Worm (Caenorhabditis elegans) whole organism, L1 larva: ENCODE data around the gene smc-3.

ENCODE experiments used
- C04F5.9 ChIP-seq: sonication (generic microtip); optimal IDR thresholded peaks from 2 replicates; lab custom pipeline; 2016; ENCODE audit warnings: missing genetic modification characterization, missing compliant biosample characterization
- C16A3.4 ChIP-seq: fragments of 150-350 bp; optimal IDR thresholded peaks from 2 replicates; lab custom pipeline; 2014; ENCODE audit warnings: missing biosample characterization, missing genetic modification characterization
- C34B4.2 ChIP-seq: sonication (generic microtip); optimal IDR thresholded peaks from 2 replicates; lab custom pipeline; 2017; ENCODE audit warnings: mild to moderate bottlenecking, missing genetic modification characterization, missing compliant biosample characterization
- Y116A8C.19 ChIP-seq: sonication (generic microtip); optimal IDR thresholded peaks from 2 replicates; lab custom pipeline; 2016; ENCODE audit warnings: missing compliant biosample characterization, missing genetic modification characterization, borderline replicate concordance
- aha-1 ChIP-seq: fragments of 150-350 bp; optimal IDR thresholded peaks from 2 replicates; lab custom pipeline; 2014; ENCODE audit warnings: missing biosample characterization, missing genetic modification characterization
- aly-2 ChIP-seq: fragments of 150-350 bp; optimal IDR thresholded peaks from 2 replicates; lab custom pipeline; 2014; ENCODE audit warnings: missing biosample characterization, missing genetic modification characterization
- ama-1 ChIP-seq: fragments of 150-350 bp; optimal IDR thresholded peaks from 2 replicates; lab custom pipeline; 2014
- blmp-1 ChIP-seq: fragments of 150-350 bp; optimal IDR thresholded peaks from 2 replicates; lab custom pipeline; 2014; ENCODE audit warnings: missing biosample characterization, missing genetic modification characterization
- ceh-8 ChIP-seq: fragments of 200-800 bp; sonication (Bioruptor generic); optimal IDR thresholded peaks from 2 replicates; lab custom pipeline; 2018; ENCODE audit warnings: mild to moderate bottlenecking, missing genetic modification characterization, moderate library complexity, missing compliant biosample characterization
- ceh-82 ChIP-seq, 3 experiments: fragments of 150-350 bp in 1 of 3; sonication (generic microtip) in 2 of 3; optimal IDR thresholded peaks; 2 replicates each; lab custom pipeline; 2014 to 2017; ENCODE audit warnings: missing biosample characterization in 3 of 3, missing genetic modification characterization in 3 of 3
- ceh-90 ChIP-seq: sonication (generic microtip); optimal IDR thresholded peaks from 2 replicates; lab custom pipeline; 2016; ENCODE audit warnings: missing genetic modification characterization, missing compliant biosample characterization
- dpl-1 ChIP-seq, 3 experiments: fragments of 150-350 bp in 2 of 3; sonication (generic microtip) in 1 of 3; optimal IDR thresholded peaks; 2 replicates each; lab custom pipeline; 2014 to 2017; ENCODE audit warnings: missing biosample characterization in 3 of 3, missing genetic modification characterization in 3 of 3, missing genetic modification reagents in 3 of 3
- dsc-1 ChIP-seq: sonication (generic microtip); optimal IDR thresholded peaks from 2 replicates; lab custom pipeline; 2016; ENCODE audit warnings: mild to moderate bottlenecking, missing genetic modification characterization, missing compliant biosample characterization
- efl-3 ChIP-seq: fragments of 200-800 bp; sonication (Bioruptor generic); optimal IDR thresholded peaks from 2 replicates; lab custom pipeline; 2018; ENCODE audit warnings: mild to moderate bottlenecking, missing genetic modification characterization, missing compliant biosample characterization
- egl-27 ChIP-seq, 2 experiments: fragments of 150-350 bp in 1 of 2; sonication (generic microtip); optimal IDR thresholded peaks; 3 replicates each; lab custom pipeline; 2017 to 2018; ENCODE audit warnings: missing biosample characterization in 2 of 2, missing genetic modification characterization in 2 of 2, missing genetic modification reagents in 2 of 2
- elt-2 ChIP-seq: sonication (generic microtip); optimal IDR thresholded peaks from 2 replicates; lab custom pipeline; 2016; ENCODE audit warnings: missing genetic modification characterization, mild to moderate bottlenecking, inconsistent platforms, missing compliant biosample characterization, missing genetic modification reagents
- elt-3 ChIP-seq, 6 experiments: fragments of 150-350 bp in 1 of 6; sonication (generic microtip); optimal IDR thresholded peaks; 2 replicates each; lab custom pipeline; 2017 to 2018; ENCODE audit warnings: missing biosample characterization in 6 of 6, missing genetic modification characterization in 6 of 6, inconsistent platforms in 1 of 6
- ets-5 ChIP-seq: fragments of 200-800 bp; sonication (Bioruptor generic); IDR thresholded peaks from 2 replicates; pipeline ENCODE4 v1.3.6; 2022; ENCODE audit warnings: missing genetic modification characterization, missing compliant biosample characterization
- fkh-10 ChIP-seq: sonication (generic microtip); optimal IDR thresholded peaks from 2 replicates; lab custom pipeline; 2017; ENCODE audit warnings: missing biosample characterization, missing genetic modification reagents, missing genetic modification characterization
- fkh-4 ChIP-seq: sonication (generic microtip); optimal IDR thresholded peaks from 2 replicates; lab custom pipeline; 2016; ENCODE audit warnings: missing compliant biosample characterization, missing genetic modification characterization, borderline replicate concordance
- fkh-8 ChIP-seq: sonication (generic microtip); optimal IDR thresholded peaks from 2 replicates; lab custom pipeline; 2016; ENCODE audit warnings: mild to moderate bottlenecking, missing genetic modification characterization, missing compliant biosample characterization
- grh-1 ChIP-seq: fragments of 200-800 bp; sonication (Bioruptor generic); IDR thresholded peaks from 2 replicates; pipeline ENCODE4 v1.3.6; 2022; ENCODE audit warnings: missing genetic modification reagents, missing genetic modification characterization, missing compliant biosample characterization
- hpl-2 ChIP-seq: fragments of 150-350 bp; optimal IDR thresholded peaks from 2 replicates; lab custom pipeline; 2014; ENCODE audit warnings: missing biosample characterization, missing genetic modification reagents, missing genetic modification characterization
- lin-14 ChIP-seq: fragments of 200-800 bp; sonication (Bioruptor generic); optimal IDR thresholded peaks from 2 replicates; lab custom pipeline; 2018; ENCODE audit warnings: mild to moderate bottlenecking, missing genetic modification characterization, moderate library complexity, missing compliant biosample characterization
- lin-15B ChIP-seq: fragments of 150-350 bp; sonication (generic microtip); optimal IDR thresholded peaks from 3 replicates; lab custom pipeline; 2014; ENCODE audit warnings: missing biosample characterization, missing genetic modification characterization
- lin-35 ChIP-seq, 2 experiments: fragments of 150-350 bp; optimal IDR thresholded peaks; 2 replicates each; lab custom pipeline; 2014; ENCODE audit warnings: missing biosample characterization in 2 of 2, missing genetic modification characterization in 2 of 2, missing genetic modification reagents in 2 of 2
- lin-39 ChIP-seq: fragments of 150-350 bp; optimal IDR thresholded peaks from 2 replicates; lab custom pipeline; 2014; ENCODE audit warnings: missing biosample characterization, missing genetic modification reagents, missing genetic modification characterization
- mef-2 ChIP-seq: fragments of 150-350 bp; optimal IDR thresholded peaks from 2 replicates; lab custom pipeline; 2014; ENCODE audit warnings: missing biosample characterization, missing genetic modification characterization
- mep-1 ChIP-seq: fragments of 150-350 bp; optimal IDR thresholded peaks from 2 replicates; lab custom pipeline; 2014; ENCODE audit warnings: missing biosample characterization, missing genetic modification characterization
- nhr-12 ChIP-seq: sonication (generic microtip); optimal IDR thresholded peaks from 2 replicates; lab custom pipeline; 2017; ENCODE audit warnings: missing biosample characterization, missing genetic modification characterization
- nhr-237 ChIP-seq: fragments of 150-350 bp; optimal IDR thresholded peaks from 2 replicates; lab custom pipeline; 2014; ENCODE audit warnings: missing biosample characterization, missing genetic modification characterization
- nhr-28 ChIP-seq: fragments of 150-350 bp; optimal IDR thresholded peaks from 2 replicates; lab custom pipeline; 2014; ENCODE audit warnings: missing biosample characterization, missing genetic modification characterization
- nhr-47 ChIP-seq: sonication (generic microtip); optimal IDR thresholded peaks from 2 replicates; lab custom pipeline; 2016; ENCODE audit warnings: mild to moderate bottlenecking, missing genetic modification characterization, moderate library complexity, missing compliant biosample characterization
- nhr-85 ChIP-seq: sonication (generic microtip); peaks from one replicate; lab custom pipeline; 2016; ENCODE audit warnings: missing genetic modification characterization, inconsistent platforms, missing compliant biosample characterization
- nhr-90 ChIP-seq: sonication (generic microtip); optimal IDR thresholded peaks from 2 replicates; lab custom pipeline; 2016; ENCODE audit warnings: mild to moderate bottlenecking, missing genetic modification characterization, missing compliant biosample characterization; ENCODE audit not compliant: poor library complexity
- pag-3 ChIP-seq: sonication (generic microtip); optimal IDR thresholded peaks from 2 replicates; lab custom pipeline; 2017; ENCODE audit warnings: missing genetic modification characterization, mild to moderate bottlenecking, missing compliant biosample characterization, antibody characterized with exemption, borderline replicate concordance; ENCODE audit not compliant: insufficient read depth
- pax-3 ChIP-seq: fragments of 200-800 bp; sonication (Bioruptor generic); optimal IDR thresholded peaks from 2 replicates; lab custom pipeline; 2018; ENCODE audit warnings: mild to moderate bottlenecking, missing genetic modification characterization, moderate library complexity, missing compliant biosample characterization
- pqm-1 ChIP-seq: sonication (generic microtip); optimal IDR thresholded peaks from 3 replicates; lab custom pipeline; 2017; ENCODE audit warnings: missing biosample characterization, missing genetic modification characterization
- rnt-1 ChIP-seq: sonication (generic microtip); optimal IDR thresholded peaks from 2 replicates; lab custom pipeline; 2016; ENCODE audit warnings: mild to moderate bottlenecking, missing genetic modification characterization, moderate library complexity, missing compliant biosample characterization
- skn-1 ChIP-seq: fragments of 150-350 bp; optimal IDR thresholded peaks from 2 replicates; lab custom pipeline; 2014; ENCODE audit warnings: missing biosample characterization, missing genetic modification characterization
- snu-23 ChIP-seq: sonication (generic microtip); optimal IDR thresholded peaks from 2 replicates; lab custom pipeline; 2016; ENCODE audit warnings: missing genetic modification characterization, missing compliant biosample characterization
- swsn-7 ChIP-seq: sonication (generic microtip); optimal IDR thresholded peaks from 2 replicates; lab custom pipeline; 2016; ENCODE audit warnings: missing genetic modification characterization, missing compliant biosample characterization
- tbx-2 ChIP-seq: sonication (generic microtip); optimal IDR thresholded peaks from 2 replicates; lab custom pipeline; 2016; ENCODE audit warnings: missing genetic modification characterization, missing compliant biosample characterization
- unc-130 ChIP-seq: fragments of 150-350 bp; optimal IDR thresholded peaks from 2 replicates; lab custom pipeline; 2017; ENCODE audit warnings: missing biosample characterization, missing genetic modification characterization, inconsistent platforms
- unc-30 ChIP-seq: sonication (generic microtip); optimal IDR thresholded peaks from 2 replicates; lab custom pipeline; 2017; ENCODE audit warnings: missing biosample characterization, missing genetic modification characterization
- unc-62 ChIP-seq: fragments of 150-350 bp; optimal IDR thresholded peaks from 2 replicates; lab custom pipeline; 2014; ENCODE audit warnings: missing biosample characterization, missing genetic modification reagents, missing genetic modification characterization
- unc-98 ChIP-seq: fragments of 200-800 bp; sonication (Bioruptor generic); IDR thresholded peaks from 2 replicates; pipeline ENCODE4 v1.3.6; 2022; ENCODE audit warnings: missing genetic modification characterization, missing compliant biosample characterization
- vab-15 ChIP-seq: sonication (generic microtip); optimal IDR thresholded peaks from 2 replicates; lab custom pipeline; 2017; ENCODE audit warnings: missing genotype, mild to moderate bottlenecking, missing genetic modification characterization, missing compliant biosample characterization
- xbp-1 ChIP-seq: sonication (generic microtip); optimal IDR thresholded peaks from 2 replicates; lab custom pipeline; 2016; ENCODE audit warnings: missing genetic modification characterization, missing compliant biosample characterization
- zag-1 ChIP-seq: fragments of 150-350 bp; optimal IDR thresholded peaks from 2 replicates; lab custom pipeline; 2014; ENCODE audit warnings: missing biosample characterization, missing genetic modification characterization
- zip-4 ChIP-seq: fragments of 200-800 bp; sonication (Bioruptor generic); optimal IDR thresholded peaks from 2 replicates; lab custom pipeline; 2018; ENCODE audit warnings: mild to moderate bottlenecking, missing genetic modification characterization, moderate library complexity, missing compliant biosample characterization
- ztf-11 ChIP-seq, 2 experiments: sonication (generic microtip); optimal IDR thresholded peaks; 2 replicates each; lab custom pipeline; 2016 to 2017; ENCODE audit warnings: missing genetic modification characterization in 2 of 2, missing biosample characterization in 1 of 2, missing compliant biosample characterization in 1 of 2

The smc-3 gene

DNA sequence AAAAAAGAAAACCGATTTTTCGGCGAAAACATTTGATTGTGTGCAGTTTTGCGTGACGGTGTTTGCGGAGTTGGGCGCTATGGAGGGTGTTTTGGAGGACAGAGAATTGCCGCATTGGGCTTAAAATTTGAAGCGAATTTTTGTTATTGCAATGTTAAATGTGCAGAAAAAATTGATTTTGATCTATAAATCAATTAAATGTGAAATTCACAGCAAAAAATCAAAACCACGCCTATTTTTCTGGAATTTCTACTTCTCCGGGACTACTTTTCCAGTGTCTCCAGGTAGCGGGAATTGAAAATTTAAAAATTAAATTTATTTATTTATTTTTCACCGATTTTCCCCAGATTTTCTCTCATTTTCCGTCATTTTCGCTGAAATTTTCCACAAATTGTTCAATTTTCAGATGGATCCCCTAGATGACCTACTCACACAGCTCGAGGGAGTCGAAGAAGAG is 26.5 kb downstream of the smc-3 start, which contains the start of gene mcm-10 (continued):
- TF ChIP-seq pqm-1 (tag; lab: Kevin White, UChicago) = no peak
- peak; percentile 84 for TF ChIP-seq fkh-4 (tag; lab: Kevin White, UChicago)
- TF ChIP-seq vab-15 (tag; lab: Kevin White, UChicago) = peak; percentile 79
- TF ChIP-seq ceh-8 (GFP tag; lab: Kevin White, UChicago) = peak; percentile 62
- TF ChIP-seq xbp-1 (tag; lab: Kevin White, UChicago) = peak; percentile 89
- peak; percentile 65 for TF ChIP-seq elt-2
- peak; percentile 17 for TF ChIP-seq blmp-1 (tag; lab: Kevin White, UChicago)
- TF ChIP-seq unc-130 (tag; lab: Kevin White, UChicago) = peak; percentile 41
- TF ChIP-seq pag-3 (tag; lab: Kevin White, UChicago) = no peak
- TF ChIP-seq aly-2 = peak; percentile 75
- peak; percentile 87 to 90 (median 90) for TF ChIP-seq dpl-1 (GFP tag; optimal IDR thresholded peaks at IDR 0.05; lab: Kevin White, UChicago)
- no peak for TF ChIP-seq nhr-12 (tag; lab: Kevin White, UChicago)
- peak; percentile 91 for TF ChIP-seq tbx-2 (tag; lab: Kevin White, UChicago)
- TF ChIP-seq fkh-10 (GFP tag; lab: Kevin White, UChicago) = peak; percentile 68
- peak; percentile 92 for TF ChIP-seq snu-23 (GFP tag; lab: Kevin White, UChicago)
- TF ChIP-seq mef-2 (tag; lab: Kevin White, UChicago) = no peak
- no peak for TF ChIP-seq ets-5 (GFP tag; lab: Robert Waterston, UW)
- no peak for TF ChIP-seq egl-27 (tag; optimal IDR thresholded peaks at IDR 0.05; lab: Kevin White, UChicago)
- no peak for TF ChIP-seq zip-4 (GFP tag; lab: Kevin White, UChicago)
- TF ChIP-seq ceh-90 (tag; lab: Kevin White, UChicago) = peak; percentile 72
- TF ChIP-seq nhr-90 (tag; lab: Kevin White, UChicago) = peak; percentile 92
- TF ChIP-seq fkh-8 (tag; lab: Kevin White, UChicago) = peak; percentile 91
- TF ChIP-seq grh-1 (GFP tag; lab: Robert Waterston, UW) = peak; percentile 55
- TF ChIP-seq nhr-85 (tag; lab: Kevin White, UChicago) = peak; percentile 95
- TF ChIP-seq skn-1 = no peak
- peak in 1 of 6 experiments; percentile 46 for TF ChIP-seq elt-3 (tag; optimal IDR thresholded peaks at IDR 0.05; lab: Kevin White, UChicago)
- TF ChIP-seq lin-35 (GFP tag; optimal IDR thresholded peaks at IDR 0.05; lab: Kevin White, UChicago) = peak; percentile 89 to 94
- no peak for TF ChIP-seq zag-1
- TF ChIP-seq C16A3.4 = peak; percentile 65
- peak; percentile 34 to 43 (median 43) for TF ChIP-seq ceh-82 (tag; optimal IDR thresholded peaks at IDR 0.05; lab: Kevin White, UChicago)
- TF ChIP-seq nhr-47 (tag; lab: Kevin White, UChicago) = peak; percentile 95
- TF ChIP-seq nhr-237 = peak; percentile 65
- TF ChIP-seq lin-14 (GFP tag; lab: Kevin White, UChicago) = no peak
- TF ChIP-seq lin-15B = peak; percentile 36
- TF ChIP-seq nhr-28 = no peak
- peak in 1 of 2 experiments; percentile 90 for TF ChIP-seq ztf-11 (tag; optimal IDR thresholded peaks at IDR 0.05; lab: Kevin White, UChicago)
- TF ChIP-seq efl-3 (GFP tag; lab: Kevin White, UChicago) = peak; percentile 33
- TF ChIP-seq ama-1 (lab: Kevin White, UChicago) = no peak
- TF ChIP-seq C04F5.9 (tag; lab: Kevin White, UChicago) = peak; percentile 87
- no peak for TF ChIP-seq lin-39 (tag; lab: Kevin White, UChicago)
- TF ChIP-seq unc-62 (GFP tag; lab: Kevin White, UChicago) = no peak
- TF ChIP-seq unc-98 (GFP tag; lab: Robert Waterston, UW) = peak; percentile 77
- TF ChIP-seq aha-1 = no peak
- peak; percentile 72 for TF ChIP-seq mep-1
- TF ChIP-seq pax-3 = peak; percentile 97
- TF ChIP-seq Y116A8C.19 (tag; lab: Kevin White, UChicago) = peak; percentile 71
- no peak for TF ChIP-seq rnt-1 (tag; lab: Kevin White, UChicago)
- TF ChIP-seq dsc-1 (tag; lab: Kevin White, UChicago) = peak; percentile 89
- TF ChIP-seq hpl-2 (GFP tag; lab: Kevin White, UChicago) = peak; percentile 19
- TF ChIP-seq swsn-7 (tag; lab: Kevin White, UChicago) = peak; percentile 84
- TF ChIP-seq C34B4.2 = no peak
- TF ChIP-seq unc-30 (tag; lab: Kevin White, UChicago) = no peak
